Worm (Caenorhabditis elegans) whole organism, L4/young adult: ENCODE data around the gene C03F11.4.
A peak's percentile ranks its signal among the peaks of the same experiment; 100 is the strongest.

ENCODE experiments used
- W03F9.2 ChIP-seq: fragments of 150-350 bp; optimal IDR thresholded peaks from 2 replicates; lab custom pipeline; 2014; ENCODE audit warnings: missing biosample characterization, missing genetic modification characterization
- dao-5 ChIP-seq: sonication (generic microtip); optimal IDR thresholded peaks from 2 replicates; lab custom pipeline; 2016; ENCODE audit warnings: missing genotype, missing genetic modification characterization, moderate library complexity, missing compliant biosample characterization
- him-1 ChIP-seq: sonication (generic microtip); optimal IDR thresholded peaks from 2 replicates; lab custom pipeline; 2016; ENCODE audit warnings: missing genotype, missing genetic modification reagents, missing genetic modification characterization, missing compliant biosample characterization

Gene C03F11.4

DNA sequence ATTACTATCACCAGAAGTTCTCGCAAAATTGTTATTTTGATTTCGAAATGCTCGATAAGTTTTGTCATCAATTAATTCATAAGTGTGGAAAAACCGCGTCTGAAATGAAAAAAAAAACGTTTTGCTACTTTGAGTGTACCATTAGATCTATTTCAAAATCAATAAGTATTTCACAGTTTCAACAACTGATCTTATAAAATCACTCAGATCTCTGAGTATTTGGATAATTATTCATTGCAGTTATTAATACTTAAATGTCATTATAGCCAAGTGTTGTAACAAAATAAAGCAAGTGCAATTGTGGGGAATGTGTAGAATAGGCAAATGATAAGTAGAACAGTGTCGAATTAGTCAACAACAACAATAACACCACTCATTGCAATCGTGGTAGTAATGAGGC is at the start of gene C03F11.4:
Gene C03F11.4, minus strand, starts transcription at position 101 of the 400 bp plus-strand sequence.
- no peak for TF ChIP-seq him-1 (tag; lab: Kevin White, UChicago)
- TF ChIP-seq dao-5 = no peak
- TF ChIP-seq W03F9.2 (tag; lab: Kevin White, UChicago) = no peak

DNA sequence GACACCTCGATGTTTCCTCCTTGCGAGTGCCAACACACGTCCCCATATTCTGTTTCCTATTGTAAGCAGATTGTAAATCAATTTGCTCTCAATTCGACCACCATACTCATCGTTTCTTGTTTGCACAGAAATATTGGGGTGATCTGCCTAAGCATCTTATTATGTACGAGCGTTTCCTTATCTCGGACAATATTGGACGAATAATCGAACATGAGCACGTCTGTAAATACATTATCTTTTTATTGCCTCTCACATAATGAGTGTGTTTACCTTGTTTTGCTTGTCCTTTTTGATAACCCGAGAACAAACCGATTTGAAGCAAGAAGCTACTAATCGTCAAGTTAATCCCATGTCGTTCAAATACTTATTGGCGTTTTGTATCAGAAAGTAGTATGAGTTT is 48.9 kb upstream of the C03F11.4 start:
- TF ChIP-seq him-1 (tag; lab: Kevin White, UChicago) = no peak
- no peak for TF ChIP-seq W03F9.2 (tag; lab: Kevin White, UChicago)
- TF ChIP-seq dao-5 = no peak

DNA sequence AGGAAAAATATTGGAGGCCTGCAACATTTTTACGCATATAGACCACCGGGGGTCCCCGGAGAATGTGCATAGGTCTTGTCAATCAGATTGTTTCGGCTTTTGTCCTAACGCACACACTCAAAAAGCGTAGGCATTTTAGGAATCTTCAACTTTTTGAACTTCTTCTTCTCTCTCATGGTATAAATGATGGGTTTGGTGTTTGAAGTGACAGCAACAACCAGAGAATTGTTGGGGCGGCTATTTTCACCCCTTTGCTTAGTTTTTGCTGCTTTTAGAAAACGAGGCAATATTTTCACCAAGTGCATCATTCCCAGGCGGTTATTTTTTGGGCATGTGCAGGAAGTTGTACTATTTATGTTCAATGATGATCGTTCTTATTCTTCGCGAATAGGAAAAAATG is 45.5 kb upstream of the C03F11.4 start:
- TF ChIP-seq him-1 (tag; lab: Kevin White, UChicago) (no peak), W03F9.2 (tag; lab: Kevin White, UChicago) (no peak), dao-5 (no peak)

DNA sequence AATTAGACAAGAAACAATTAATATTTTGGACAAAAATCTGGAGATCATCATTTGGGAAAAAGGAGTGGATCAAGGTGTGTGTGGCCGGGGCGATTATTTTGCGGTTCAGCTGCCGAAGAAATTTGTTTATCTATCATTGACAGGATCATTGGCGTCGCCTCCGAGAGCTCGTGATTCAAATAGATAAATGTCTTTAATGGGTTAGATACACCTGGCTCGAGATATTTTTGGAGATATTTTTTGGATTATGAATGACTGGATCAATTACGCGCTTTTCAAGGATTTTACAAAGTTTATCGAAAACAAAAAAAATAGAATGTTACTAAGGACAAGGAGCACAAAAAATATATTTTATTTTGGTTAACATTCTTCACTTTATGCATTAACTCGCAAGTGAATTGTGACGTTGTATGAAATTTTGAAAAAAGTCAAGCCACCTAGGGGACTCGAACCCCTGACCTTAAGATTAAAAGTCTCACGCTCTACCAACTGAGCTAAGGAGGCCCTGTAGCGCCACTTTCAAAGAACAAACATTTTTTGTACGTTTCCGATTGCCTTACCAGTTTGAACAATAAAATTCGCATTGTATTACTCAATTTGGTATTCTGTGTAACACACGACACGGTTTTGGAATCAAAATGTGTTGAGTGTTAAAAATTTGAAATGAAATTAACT is 44.7 kb upstream of the C03F11.4 start, which contains the start of gene C25F6.6:
Gene C25F6.6, minus strand, starts transcription at position 51 of the 675 bp plus-strand sequence.
- TF ChIP-seq him-1 (tag; lab: Kevin White, UChicago) (no peak), W03F9.2 (tag; lab: Kevin White, UChicago) (no peak), dao-5 (no peak)

DNA sequence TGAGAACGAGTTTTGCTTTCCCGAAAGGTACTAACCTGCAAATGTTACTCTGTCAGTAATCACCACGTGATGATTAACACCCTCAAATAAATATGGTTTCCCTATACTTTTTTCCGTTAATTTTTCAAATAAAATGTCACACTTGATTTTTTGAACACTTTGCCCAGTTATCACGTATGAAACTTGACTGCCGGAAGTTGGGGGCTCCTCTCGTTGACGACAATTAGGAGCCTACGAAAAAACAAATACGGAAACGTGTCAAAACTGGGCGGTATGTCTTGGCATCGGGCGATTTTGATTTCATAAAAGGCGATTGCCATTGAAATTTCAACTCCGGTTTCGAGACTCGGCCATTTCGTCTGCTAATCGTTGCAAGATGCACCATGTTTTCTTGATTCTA is 41.7 kb upstream of the C03F11.4 start, which contains the start of gene C25F6.8:
Gene C25F6.8, plus strand, starts transcription at position 301 of the 400 bp plus-strand sequence.
- TF ChIP-seq W03F9.2 (tag; lab: Kevin White, UChicago) (no peak), dao-5 (no peak), him-1 (tag; lab: Kevin White, UChicago) (no peak)

DNA sequence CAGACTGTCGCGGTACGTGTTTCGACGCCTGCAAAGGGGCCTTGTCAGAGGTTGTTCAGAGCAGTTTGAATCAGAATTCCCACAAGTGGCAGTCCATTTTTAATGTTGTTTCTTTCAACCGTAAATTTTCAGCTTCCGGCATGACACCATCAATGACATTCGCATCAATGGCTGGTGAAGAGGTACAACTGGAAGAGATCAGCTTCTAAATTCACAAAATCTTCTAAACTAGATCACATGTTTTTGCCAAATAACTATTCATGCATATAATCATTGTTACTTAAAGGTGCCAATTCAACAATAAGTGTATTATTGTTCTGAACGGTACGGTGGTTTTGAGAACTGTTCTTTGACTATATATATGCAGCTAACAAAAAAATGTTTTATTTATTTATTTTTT is 41.1 kb upstream of the C03F11.4 start:
- TF ChIP-seq him-1 (tag; lab: Kevin White, UChicago) = no peak
- no peak for TF ChIP-seq dao-5
- TF ChIP-seq W03F9.2 (tag; lab: Kevin White, UChicago) = no peak

DNA sequence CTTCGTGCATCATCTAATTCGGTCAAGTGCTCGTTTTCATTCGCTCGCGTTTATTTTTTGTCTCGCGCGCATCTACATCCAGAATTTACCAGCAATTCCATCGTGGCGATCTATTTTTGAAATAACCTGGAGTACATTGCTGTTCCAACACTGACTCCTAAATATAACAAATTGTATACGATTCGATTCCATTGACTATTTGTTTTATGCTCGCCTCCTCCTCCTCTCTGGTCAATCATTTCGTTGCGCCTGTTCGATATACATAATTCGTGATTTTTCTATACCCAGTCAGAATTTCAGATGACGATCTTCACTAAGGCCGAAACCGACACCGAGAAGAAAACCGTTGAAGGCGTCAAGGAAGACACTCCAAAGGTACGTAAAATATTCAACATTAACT is 38.6 kb upstream of the C03F11.4 start, which contains the start of gene itm-2:
Gene itm-2, plus strand, starts transcription at position 301 of the 400 bp plus-strand sequence.
- TF ChIP-seq dao-5 (no peak), him-1 (tag; lab: Kevin White, UChicago) (no peak), W03F9.2 (tag; lab: Kevin White, UChicago) (no peak)

DNA sequence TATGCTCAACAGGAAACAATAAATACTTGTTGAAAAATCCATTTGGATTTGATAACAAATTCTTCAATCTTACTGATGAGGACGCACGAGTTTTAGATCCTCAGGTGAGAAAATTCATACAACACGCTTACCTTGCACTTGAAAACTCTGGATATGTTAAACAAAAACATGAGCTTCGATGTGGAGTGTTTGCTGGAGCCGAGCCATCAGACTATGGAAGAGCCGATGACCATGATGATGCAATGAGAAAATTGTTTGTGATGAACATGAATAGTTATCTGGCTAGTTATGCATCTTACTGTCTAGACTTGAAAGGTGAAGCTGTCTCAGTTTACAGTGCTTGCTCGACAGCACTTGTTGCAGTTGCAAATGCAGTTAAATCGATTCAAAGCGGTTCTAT is 27.7 kb upstream of the C03F11.4 start:
- no peak for TF ChIP-seq dao-5
- TF ChIP-seq W03F9.2 (tag; lab: Kevin White, UChicago) = no peak
- no peak for TF ChIP-seq him-1 (tag; lab: Kevin White, UChicago)

DNA sequence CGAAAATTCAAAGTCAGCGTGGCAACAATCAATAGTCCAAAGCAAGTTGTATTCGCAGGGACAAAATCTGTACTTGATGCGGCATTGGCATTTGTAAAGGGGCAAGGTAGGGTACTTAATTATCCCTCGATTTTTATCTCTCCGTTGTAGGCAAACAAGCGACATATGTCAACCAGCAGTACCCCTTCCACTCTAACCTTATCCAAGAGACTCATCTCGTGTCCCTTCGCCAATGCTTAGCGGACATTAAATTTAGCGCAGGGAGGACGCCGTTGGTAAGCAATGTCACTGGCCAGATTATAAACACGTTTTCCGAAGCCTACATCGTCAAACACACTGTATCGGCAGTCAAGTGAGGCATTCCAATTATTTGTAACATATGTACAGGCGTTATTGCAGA is 23.1 kb upstream of the C03F11.4 start:
- TF ChIP-seq dao-5 (peak; percentile 93), him-1 (tag; lab: Kevin White, UChicago) (peak; percentile 98), W03F9.2 (tag; lab: Kevin White, UChicago) (no peak)

DNA sequence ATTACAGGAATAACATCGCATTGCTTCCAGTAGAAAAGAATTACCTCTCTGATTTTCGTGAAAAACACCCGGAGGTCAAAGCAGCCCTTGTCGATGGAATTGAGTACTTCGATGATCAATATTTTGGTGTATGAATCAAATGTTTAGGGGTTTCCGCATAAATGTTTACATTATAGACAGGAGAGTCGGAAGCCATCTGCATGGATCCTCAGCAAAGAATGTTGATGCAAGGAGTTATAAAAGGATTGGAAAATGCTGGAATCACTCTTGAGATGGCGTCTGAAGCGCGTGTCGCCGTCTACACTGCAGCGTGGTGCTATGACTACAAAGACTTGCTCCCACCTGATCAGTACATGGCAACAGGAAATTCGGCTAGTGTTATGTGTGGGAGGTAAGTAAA is 8.0 kb upstream of the C03F11.4 start, which contains the start of gene C41A3.2:
Gene C41A3.2, minus strand, starts transcription at position 101 of the 400 bp plus-strand sequence.
- TF ChIP-seq dao-5 = no peak
- TF ChIP-seq him-1 (tag; lab: Kevin White, UChicago) = no peak

DNA sequence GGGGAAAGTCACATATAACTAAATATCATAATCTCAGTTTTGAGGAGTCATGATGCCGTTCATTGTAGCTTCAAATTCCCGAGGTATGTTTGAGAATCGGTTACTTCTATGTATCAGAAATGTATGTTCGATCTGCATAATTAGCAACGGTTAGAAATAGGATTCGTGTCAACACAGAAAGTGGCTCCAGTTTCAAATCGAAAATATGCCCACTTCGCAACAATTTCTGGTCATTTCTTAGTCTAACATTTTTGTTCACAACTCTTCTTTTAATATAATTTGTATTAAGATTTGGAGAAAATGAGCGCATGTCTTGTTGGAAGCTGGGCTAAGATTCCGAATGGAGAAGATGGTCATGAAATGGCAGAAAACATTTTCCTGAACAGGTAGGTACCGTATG is 7.3 kb upstream of the C03F11.4 start, which contains the start of gene pks-1:
Gene pks-1, plus strand, starts transcription at position 301 of the 400 bp plus-strand sequence.
- TF ChIP-seq W03F9.2 (tag; lab: Kevin White, UChicago) (no peak), him-1 (tag; lab: Kevin White, UChicago) (no peak), dao-5 (no peak)

DNA sequence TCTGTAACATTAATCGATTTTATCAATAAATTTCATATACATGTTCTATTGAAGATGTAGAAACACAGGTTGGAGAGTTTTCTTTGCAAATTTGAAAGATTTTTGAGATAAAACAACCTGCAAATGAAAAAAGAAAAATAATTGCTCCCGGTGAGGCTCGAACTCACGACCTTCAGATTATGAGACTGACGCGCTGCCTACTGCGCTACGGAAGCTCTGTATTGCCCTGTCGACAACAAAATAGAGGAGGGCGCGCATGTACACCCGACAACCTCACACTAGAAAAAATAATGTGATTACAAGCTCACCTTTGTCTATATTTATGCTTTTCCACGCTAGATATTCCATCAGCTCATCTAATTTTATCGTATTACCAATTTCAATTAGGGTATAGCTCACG is 1.0 kb upstream of the C03F11.4 start:
- TF ChIP-seq dao-5 (no peak), him-1 (tag; lab: Kevin White, UChicago) (no peak), W03F9.2 (tag; lab: Kevin White, UChicago) (no peak)

DNA sequence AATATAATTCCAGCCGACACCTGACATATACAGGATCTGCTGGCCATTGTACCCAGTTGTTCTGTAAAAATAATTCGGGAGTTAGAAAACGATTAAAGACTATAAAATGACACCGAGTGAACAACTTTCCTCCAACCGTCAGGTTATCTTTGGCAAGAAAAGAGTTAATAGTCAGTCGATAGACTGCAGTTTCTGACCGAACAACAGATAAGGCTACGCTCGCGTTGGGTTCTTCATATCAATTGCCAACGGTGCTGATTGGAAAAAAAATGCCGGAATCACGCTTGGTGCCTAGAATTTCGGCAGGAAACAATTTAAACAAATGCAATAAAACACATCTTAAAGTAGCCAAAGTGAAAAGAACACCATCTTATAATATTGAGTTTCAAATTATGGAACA is 5.7 kb downstream of the C03F11.4 start, which contains the start of gene scav-1:
Gene scav-1, minus strand, starts transcription at position 61 of the 400 bp plus-strand sequence.
- no peak for TF ChIP-seq dao-5
- TF ChIP-seq W03F9.2 (tag; lab: Kevin White, UChicago) = no peak
- TF ChIP-seq him-1 (tag; lab: Kevin White, UChicago) = no peak

DNA sequence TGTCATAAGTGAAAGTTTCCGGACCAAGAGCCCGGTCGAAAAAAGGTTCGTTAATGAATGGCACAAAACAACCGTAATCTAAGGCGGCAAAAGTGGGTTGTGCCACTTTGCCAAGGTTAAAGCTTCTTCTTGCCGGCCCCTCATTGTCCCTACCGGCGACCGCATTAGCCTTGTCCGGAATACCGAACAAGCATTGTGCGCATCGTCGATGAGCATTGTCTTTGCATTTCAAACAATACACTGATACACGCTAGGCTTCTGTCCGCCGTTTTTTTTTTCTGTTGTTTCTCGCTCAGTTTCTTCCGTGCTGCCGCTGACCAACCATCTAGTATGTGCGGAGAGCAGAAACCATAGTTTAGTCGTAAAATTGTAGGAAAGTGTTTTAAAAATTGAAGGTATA is 8.9 kb downstream of the C03F11.4 start, which contains the start of gene C03F11.2:
Gene C03F11.2, minus strand, starts transcription at position 101 of the 400 bp plus-strand sequence.
- TF ChIP-seq W03F9.2 (tag; lab: Kevin White, UChicago) = no peak
- no peak for TF ChIP-seq him-1 (tag; lab: Kevin White, UChicago)
